Worm (Caenorhabditis elegans): ENCODE measurements around the gene Y51A2D.8.

DNA sequence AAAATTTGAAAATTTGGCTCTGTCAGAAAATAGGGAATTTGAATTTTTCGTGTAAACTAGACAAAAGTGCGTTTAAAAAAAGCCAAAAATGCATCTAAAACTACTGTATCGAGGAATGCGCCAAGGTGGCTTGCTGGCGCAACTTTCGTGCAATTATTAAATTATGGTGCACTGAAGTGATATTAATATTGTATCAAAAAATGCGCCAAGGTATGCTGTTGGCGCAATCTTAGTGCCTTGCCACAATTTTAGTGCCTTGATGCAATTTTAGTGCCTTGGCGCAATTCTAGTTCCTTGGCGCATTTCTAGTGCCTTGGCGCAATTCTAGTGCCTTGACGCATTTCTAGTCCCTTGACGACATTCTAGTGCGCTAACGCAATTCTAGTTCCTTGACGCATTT, 21.4 kb upstream of the Y51A2D.8 start:
- TF ChIP-seq cog-1 (tag; optimal IDR thresholded peaks at IDR 0.05) = no peak
- no peak for TF ChIP-seq T22C8.4 (GFP tag; IDR thresholded peaks at IDR 0.05)
- TF ChIP-seq ztf-29 (GFP tag; IDR thresholded peaks at IDR 0.05) = no peak
- TF ChIP-seq med-1 (GFP tag; optimal IDR thresholded peaks at IDR 0.05; ENCODE audit: insufficient read depth) = no peak
- TF ChIP-seq flt-1 (GFP tag; IDR thresholded peaks at IDR 0.05) = no peak
- TF ChIP-seq ztf-23 (GFP tag; IDR thresholded peaks at IDR 0.05) = no peak
- no peak for TF ChIP-seq tab-1 (GFP tag; IDR thresholded peaks at IDR 0.05)
- TF ChIP-seq klf-2 (GFP tag; conservative IDR thresholded peaks at IDR 0.05) = no peak
- no peak for TF ChIP-seq ref-1 (GFP tag; conservative IDR thresholded peaks at IDR 0.05)

Data from whole organism, midembryonic.